Worm (Caenorhabditis elegans): ENCODE data around the gene str-247.

The str-247 gene

ce11 chrV:3935892-3936478 lies 17.9 kb upstream of the str-247 start, which contains the start of gene cyp-35A5:
TSS of gene cyp-35A5 (plus strand) at chrV:3936326.
- TF ChIP-seq fos-1 (tag; optimal IDR thresholded peaks at IDR 0.05) (peak; percentile 7), nhr-10 (tag; optimal IDR thresholded peaks at IDR 0.05) (no peak)

DNA sequence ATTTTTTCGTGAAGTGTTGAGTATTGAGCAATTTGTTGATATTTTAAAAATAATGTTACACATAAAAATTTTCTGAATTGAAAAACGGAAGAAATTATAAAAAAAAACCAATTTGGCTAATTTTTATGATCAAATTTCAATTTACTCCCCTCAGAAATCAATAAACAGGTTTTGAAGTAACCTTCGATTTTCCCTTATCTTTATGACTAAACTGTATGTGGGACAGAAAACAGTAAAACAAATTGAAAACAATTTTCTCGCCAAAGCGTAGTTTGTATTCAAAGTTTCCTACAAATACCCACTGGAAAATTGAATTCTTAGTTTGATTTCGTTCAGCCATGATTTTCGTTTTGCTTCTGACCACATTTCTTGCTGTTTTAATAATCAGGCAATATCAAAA lies 15.1 kb upstream of the str-247 start, which contains the start of gene cyp-35B1:
TSS of gene cyp-35B1 (plus strand) at position 244 of the 400 bp plus-strand sequence.
- TF ChIP-seq ztf-11 (tag; optimal IDR thresholded peaks at IDR 0.05), result no peak
- TF ChIP-seq F13H6.1 (tag; optimal IDR thresholded peaks at IDR 0.05), result no peak
- no peak for TF ChIP-seq nhr-21 (tag; optimal IDR thresholded peaks at IDR 0.05)
- no peak for TF ChIP-seq Y55F3AM.14 (GFP tag; optimal IDR thresholded peaks at IDR 0.05)
- no peak for TF ChIP-seq lin-11 (tag; optimal IDR thresholded peaks at IDR 0.05)
- TF ChIP-seq gmeb-1 (tag; optimal IDR thresholded peaks at IDR 0.05), result no peak
- TF ChIP-seq nhr-237 (tag; optimal IDR thresholded peaks at IDR 0.05), result no peak
- TF ChIP-seq elt-3 (tag; optimal IDR thresholded peaks at IDR 0.05), result no peak
- TF ChIP-seq ceh-82 (tag; optimal IDR thresholded peaks at IDR 0.05), result no peak
- no peak for TF ChIP-seq alr-1 (tag; optimal IDR thresholded peaks at IDR 0.05)
- no peak for TF ChIP-seq skn-1 (tag; optimal IDR thresholded peaks at IDR 0.05)
- TF ChIP-seq snpc-4 (tag; optimal IDR thresholded peaks at IDR 0.05), result no peak
- no peak for TF ChIP-seq nhr-11 (tag; optimal IDR thresholded peaks at IDR 0.05)
- no peak for TF ChIP-seq ama-1 (optimal IDR thresholded peaks at IDR 0.05)
- TF ChIP-seq sma-9 (GFP tag; optimal IDR thresholded peaks at IDR 0.05), result no peak
- no peak for TF ChIP-seq sma-9 (tag; optimal IDR thresholded peaks at IDR 0.05)
- no peak for TF ChIP-seq zag-1 (tag; optimal IDR thresholded peaks at IDR 0.05)

DNA sequence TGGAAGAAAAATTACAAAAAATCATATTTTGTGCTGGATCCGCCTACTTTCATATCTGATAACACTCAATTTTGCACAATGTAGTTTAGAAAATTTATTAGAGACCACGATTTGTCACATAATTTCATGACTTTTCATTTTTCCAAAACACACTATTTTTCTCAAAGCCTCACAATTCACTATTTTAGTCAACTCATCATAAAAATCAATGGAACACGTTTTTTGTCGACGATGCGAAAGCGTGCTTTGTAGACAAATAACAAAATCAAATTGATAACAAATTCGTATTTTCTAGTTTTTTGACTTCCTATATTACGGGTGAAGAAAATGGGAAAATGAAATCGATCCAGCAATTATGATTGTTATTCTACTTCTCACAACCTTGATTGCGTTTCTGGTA lies 12.0 kb upstream of the str-247 start, which contains the start of gene cyp-35B2:
TSS of gene cyp-35B2 (plus strand) at position 301 of the 400 bp plus-strand sequence.
- TF ChIP-seq fos-1 (tag; optimal IDR thresholded peaks at IDR 0.05), result no peak
- no peak for TF ChIP-seq nhr-6 (tag; optimal IDR thresholded peaks at IDR 0.05)
- TF ChIP-seq elt-3 (tag; optimal IDR thresholded peaks at IDR 0.05), result no peak
- TF ChIP-seq ztf-1 (GFP tag; conservative IDR thresholded peaks at IDR 0.05), result no peak

DNA sequence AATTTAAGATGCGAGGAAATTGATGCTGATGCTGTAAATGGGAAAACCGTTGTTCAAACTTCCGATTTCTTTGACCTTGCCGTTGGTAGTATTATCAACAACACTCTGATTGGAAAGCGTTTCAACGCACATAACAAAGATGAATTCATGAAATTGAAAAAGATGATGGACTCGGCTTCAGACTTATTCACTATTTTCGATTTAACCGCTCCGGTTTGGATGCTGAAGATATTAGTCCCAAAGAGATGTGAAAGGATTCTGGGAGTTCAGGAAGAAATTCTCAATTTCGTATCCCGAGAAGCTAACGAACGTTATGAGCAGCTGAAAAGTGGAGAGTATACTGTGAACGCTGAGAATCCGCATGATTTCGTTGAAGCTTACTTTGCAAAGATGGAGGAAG lies 10.5 kb upstream of the str-247 start:
- TF ChIP-seq alr-1 (tag; optimal IDR thresholded peaks at IDR 0.05) (no peak), sma-3 (GFP tag; optimal IDR thresholded peaks at IDR 0.05) (no peak), crh-2 (tag; optimal IDR thresholded peaks at IDR 0.05) (no peak), egl-27 (tag; optimal IDR thresholded peaks at IDR 0.05) (no peak), gmeb-1 (tag; optimal IDR thresholded peaks at IDR 0.05) (no peak), dmd-4 (tag; optimal IDR thresholded peaks at IDR 0.05) (no peak), blmp-1 (tag; optimal IDR thresholded peaks at IDR 0.05; ENCODE audit: insufficient read depth) (no peak), mdl-1 (tag; optimal IDR thresholded peaks at IDR 0.05) (no peak), peb-1 (tag; optimal IDR thresholded peaks at IDR 0.05) (no peak), elt-1 (tag; optimal IDR thresholded peaks at IDR 0.05) (no peak), mab-5 (tag; optimal IDR thresholded peaks at IDR 0.05) (no peak), fos-1 (tag; optimal IDR thresholded peaks at IDR 0.05) (no peak), nhr-12 (tag; optimal IDR thresholded peaks at IDR 0.05) (no peak), unc-55 (GFP tag; optimal IDR thresholded peaks at IDR 0.05) (no peak), nhr-10 (tag; optimal IDR thresholded peaks at IDR 0.05) (no peak), lin-13 (GFP tag; optimal IDR thresholded peaks at IDR 0.05) (no peak), zag-1 (tag; optimal IDR thresholded peaks at IDR 0.05) (no peak)

DNA sequence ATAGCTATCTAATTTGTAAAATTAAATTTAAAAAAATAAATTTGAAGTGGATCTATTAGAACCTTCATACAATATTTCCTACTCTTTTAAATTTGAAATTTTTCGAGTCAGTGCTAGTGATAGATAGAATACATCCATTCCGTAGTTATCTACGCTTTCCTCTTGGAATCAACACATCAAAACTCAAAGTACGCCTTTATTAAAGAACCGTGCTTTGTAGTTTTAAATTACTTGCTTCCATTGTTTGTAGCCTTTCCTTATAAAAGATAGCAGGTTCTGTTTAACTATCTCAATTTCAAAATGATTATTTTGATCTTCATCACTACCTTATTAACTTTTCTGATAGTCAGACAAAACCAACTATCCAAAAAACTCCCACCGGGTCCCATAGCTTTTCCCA lies 8.8 kb upstream of the str-247 start, which contains the start of gene cyp-35B3:
TSS of gene cyp-35B3 (plus strand) at position 301 of the 400 bp plus-strand sequence.
- no peak for TF ChIP-seq crh-2 (tag; optimal IDR thresholded peaks at IDR 0.05)
- TF ChIP-seq nhr-11 (tag; optimal IDR thresholded peaks at IDR 0.05), result no peak
- TF ChIP-seq unc-62 (GFP tag; optimal IDR thresholded peaks at IDR 0.05), result no peak
- TF ChIP-seq ztf-4 (tag; optimal IDR thresholded peaks at IDR 0.05), result no peak
- TF ChIP-seq blmp-1 (tag; optimal IDR thresholded peaks at IDR 0.05; ENCODE audit: insufficient read depth), result no peak
- no peak for TF ChIP-seq lin-39 (tag; optimal IDR thresholded peaks at IDR 0.05)
- TF ChIP-seq elt-3 (tag; optimal IDR thresholded peaks at IDR 0.05), result no peak
- TF ChIP-seq snpc-4 (tag; optimal IDR thresholded peaks at IDR 0.05), result no peak
- TF ChIP-seq lin-11 (tag; optimal IDR thresholded peaks at IDR 0.05), result no peak
- TF ChIP-seq lin-13 (GFP tag; optimal IDR thresholded peaks at IDR 0.05), result no peak
- no peak for TF ChIP-seq lsy-2 (tag; optimal IDR thresholded peaks at IDR 0.05)
- TF ChIP-seq mab-5 (tag; optimal IDR thresholded peaks at IDR 0.05), result no peak
- TF ChIP-seq ztf-1 (GFP tag; conservative IDR thresholded peaks at IDR 0.05), result no peak
- TF ChIP-seq C34F6.9 (tag; optimal IDR thresholded peaks at IDR 0.05), result no peak
- no peak for TF ChIP-seq unc-55 (GFP tag; optimal IDR thresholded peaks at IDR 0.05)
- TF ChIP-seq elt-1 (tag; optimal IDR thresholded peaks at IDR 0.05), result no peak
- TF ChIP-seq sma-9 (GFP tag; optimal IDR thresholded peaks at IDR 0.05), result no peak
- no peak for TF ChIP-seq sma-9 (tag; optimal IDR thresholded peaks at IDR 0.05)
- TF ChIP-seq R02D3.7 (tag; optimal IDR thresholded peaks at IDR 0.05), result no peak
- no peak for TF ChIP-seq ceh-16 (tag; optimal IDR thresholded peaks at IDR 0.05)
- no peak for TF ChIP-seq fos-1 (tag; optimal IDR thresholded peaks at IDR 0.05)

Measured in whole organism, L2 larva.